Worm (Caenorhabditis elegans) whole organism, young adult: ENCODE results near the gene fbxa-88.

Experiments used
- B0035.1 ChIP-seq: sonication (generic microtip); optimal IDR thresholded peaks from 2 replicates; lab custom pipeline; 2016; ENCODE audit warnings: missing genetic modification characterization, mild to moderate bottlenecking, missing compliant biosample characterization, missing genotype, missing genetic modification reagents
- C06A6.2 ChIP-seq: fragments of 200-800 bp; sonication (Bioruptor generic); conservative IDR thresholded peaks from 2 replicates; pipeline ENCODE4 v1.3.6; 2022; ENCODE audit warnings: missing genetic modification characterization, missing compliant biosample characterization
- C17E4.6 ChIP-seq: fragments of 200-800 bp; sonication (Bioruptor generic); IDR thresholded peaks from 2 replicates; pipeline ENCODE4 v1.3.6; 2022; ENCODE audit warnings: missing genetic modification reagents, missing genetic modification characterization, missing compliant biosample characterization
- F22D6.2 ChIP-seq: sonication (generic microtip); optimal IDR thresholded peaks from 2 replicates; lab custom pipeline; 2016; ENCODE audit warnings: mild to moderate bottlenecking, missing genetic modification characterization, missing compliant biosample characterization
- F39B2.1 ChIP-seq: fragments of 200-800 bp; sonication (Bioruptor generic); IDR thresholded peaks from 2 replicates; pipeline ENCODE4 v1.3.6; 2022; ENCODE audit warnings: missing genetic modification reagents, missing genetic modification characterization, missing compliant biosample characterization
- F49E8.2 ChIP-seq: sonication (generic microtip); optimal IDR thresholded peaks from 3 replicates; lab custom pipeline; 2017; ENCODE audit warnings: missing genetic modification characterization, mild to moderate bottlenecking, missing compliant biosample characterization, antibody characterized with exemption, moderate library complexity; ENCODE audit not compliant: insufficient read depth
- F57A8.1 ChIP-seq: fragments of 200-800 bp; sonication (Bioruptor generic); optimal IDR thresholded peaks from 2 replicates; lab custom pipeline; 2018; ENCODE audit warnings: mild to moderate bottlenecking, missing genetic modification characterization, moderate library complexity, missing compliant biosample characterization
- F57C9.4 ChIP-seq: sonication (generic microtip); optimal IDR thresholded peaks from 2 replicates; lab custom pipeline; 2017; ENCODE audit warnings: mild to moderate bottlenecking, missing genetic modification characterization, missing compliant biosample characterization
- T26A5.8 ChIP-seq: sonication (generic microtip); optimal IDR thresholded peaks from 2 replicates; lab custom pipeline; 2016; ENCODE audit warnings: missing genetic modification characterization, missing compliant biosample characterization
- Y53G8AR.9 ChIP-seq: fragments of 200-800 bp; sonication (Bioruptor generic); conservative IDR thresholded peaks from 2 replicates; pipeline ENCODE4 v1.3.6; 2022; ENCODE audit warnings: missing genetic modification reagents, missing genetic modification characterization, missing compliant biosample characterization
- Y56A3A.18 ChIP-seq: fragments of 200-800 bp; sonication (Bioruptor generic); IDR thresholded peaks from 2 replicates; pipeline ENCODE4 v1.3.6; 2022; ENCODE audit warnings: missing genetic modification reagents, missing genetic modification characterization, missing compliant biosample characterization
- aptf-3 ChIP-seq: fragments of 200-800 bp; sonication (Bioruptor generic); IDR thresholded peaks from 2 replicates; pipeline ENCODE4 v1.3.6; 2022; ENCODE audit warnings: missing genetic modification characterization, missing compliant biosample characterization
- athp-1 ChIP-seq: sonication (generic microtip); optimal IDR thresholded peaks from 2 replicates; lab custom pipeline; 2017; ENCODE audit warnings: mild to moderate bottlenecking, missing genetic modification characterization, missing compliant biosample characterization
- bed-1 ChIP-seq: fragments of 200-800 bp; sonication (Bioruptor generic); IDR thresholded peaks from 2 replicates; pipeline ENCODE4 v1.3.6; 2022; ENCODE audit warnings: missing genetic modification reagents, missing genetic modification characterization, missing compliant biosample characterization
- dox-1 ChIP-seq: fragments of 200-800 bp; sonication (Bioruptor generic); IDR thresholded peaks from 2 replicates; pipeline ENCODE4 v1.3.6; 2022; ENCODE audit warnings: missing genetic modification reagents, missing genetic modification characterization, missing compliant biosample characterization
- dpff-1 ChIP-seq: sonication (generic microtip); optimal IDR thresholded peaks from 2 replicates; lab custom pipeline; 2017; ENCODE audit warnings: mild to moderate bottlenecking, missing genetic modification characterization, missing compliant biosample characterization
- ekl-4 ChIP-seq: fragments of 200-800 bp; sonication (Bioruptor generic); IDR thresholded peaks from 2 replicates; pipeline ENCODE4 v1.3.6; 2022; ENCODE audit warnings: missing genetic modification reagents, missing genetic modification characterization, missing compliant biosample characterization
- gei-17 ChIP-seq: fragments of 200-800 bp; sonication (Bioruptor generic); optimal IDR thresholded peaks from 2 replicates; lab custom pipeline; 2018; ENCODE audit warnings: mild to moderate bottlenecking, missing genetic modification characterization, missing compliant biosample characterization
- him-1 ChIP-seq: sonication (generic microtip); optimal IDR thresholded peaks from 2 replicates; lab custom pipeline; 2016; ENCODE audit warnings: missing genotype, missing genetic modification reagents, missing genetic modification characterization, missing compliant biosample characterization
- hlh-26 ChIP-seq: fragments of 200-800 bp; sonication (Bioruptor generic); conservative IDR thresholded peaks from 2 replicates; pipeline ENCODE4 v1.3.6; 2022; ENCODE audit warnings: missing genetic modification reagents, missing genetic modification characterization, missing compliant biosample characterization
- hmg-1.2 ChIP-seq: fragments of 200-800 bp; sonication (Bioruptor generic); IDR thresholded peaks from 2 replicates; pipeline ENCODE4 v1.3.6; 2022; ENCODE audit warnings: missing genetic modification reagents, missing genetic modification characterization, missing compliant biosample characterization
- lag-1 ChIP-seq: fragments of 200-800 bp; sonication (Bioruptor generic); IDR thresholded peaks from 2 replicates; pipeline ENCODE4 v1.3.6; 2022; ENCODE audit warnings: missing genetic modification reagents, missing genetic modification characterization, missing compliant biosample characterization
- let-526 ChIP-seq: fragments of 200-800 bp; sonication (Bioruptor generic); IDR thresholded peaks from 2 replicates; pipeline ENCODE4 v1.3.6; 2022; ENCODE audit warnings: missing genetic modification reagents, missing genetic modification characterization, missing compliant biosample characterization
- lin-35 ChIP-seq, 3 experiments: fragments of 150-350 bp in 2 of 3; sonication (generic microtip) in 1 of 3; optimal IDR thresholded peaks; 2 replicates each; lab custom pipeline; 2014 to 2018; ENCODE audit warnings: missing biosample characterization in 3 of 3, missing genetic modification characterization in 3 of 3, missing genetic modification reagents in 3 of 3
- lin-40 ChIP-seq: sonication (generic microtip); optimal IDR thresholded peaks from 2 replicates; lab custom pipeline; 2016; ENCODE audit warnings: missing genetic modification characterization, mild to moderate bottlenecking, missing compliant biosample characterization, missing genotype, missing genetic modification reagents
- lin-54 ChIP-seq: fragments of 200-800 bp; sonication (Bioruptor generic); optimal IDR thresholded peaks from 2 replicates; lab custom pipeline; 2018; ENCODE audit warnings: mild to moderate bottlenecking, missing genetic modification characterization, missing compliant biosample characterization
- madf-3 ChIP-seq: fragments of 200-800 bp; sonication (Bioruptor generic); IDR thresholded peaks from 2 replicates; pipeline ENCODE4 v1.3.6; 2022; ENCODE audit warnings: missing genetic modification reagents, missing genetic modification characterization, missing compliant biosample characterization
- madf-6 ChIP-seq: fragments of 200-800 bp; sonication (Bioruptor generic); IDR thresholded peaks from 2 replicates; pipeline ENCODE4 v1.3.6; 2022; ENCODE audit warnings: missing genetic modification reagents, missing genetic modification characterization, missing compliant biosample characterization
- mel-28 ChIP-seq: sonication (generic microtip); optimal IDR thresholded peaks from 2 replicates; lab custom pipeline; 2016; ENCODE audit warnings: borderline replicate concordance, mild to moderate bottlenecking, missing genetic modification characterization, missing compliant biosample characterization
- mes-4 ChIP-seq: sonication (generic microtip); optimal IDR thresholded peaks from 2 replicates; lab custom pipeline; 2016; ENCODE audit warnings: missing genotype, missing genetic modification characterization, missing compliant biosample characterization
- nfya-2 ChIP-seq: fragments of 200-800 bp; sonication (Bioruptor generic); IDR thresholded peaks from 2 replicates; pipeline ENCODE4 v1.3.6; 2022; ENCODE audit warnings: missing genetic modification reagents, missing genetic modification characterization, missing compliant biosample characterization
- nfyb-1 ChIP-seq: fragments of 200-800 bp; sonication (Bioruptor generic); IDR thresholded peaks from 2 replicates; pipeline ENCODE4 v1.3.6; 2022; ENCODE audit warnings: missing genetic modification reagents, missing genetic modification characterization, missing compliant biosample characterization
- rec-8 ChIP-seq, 2 experiments: sonication (generic microtip); optimal IDR thresholded peaks; 2 replicates each; lab custom pipeline; 2016; ENCODE audit warnings: mild to moderate bottlenecking in 2 of 2, missing genetic modification characterization in 2 of 2, missing genetic modification reagents in 2 of 2, missing genotype in 2 of 2, missing biosample characterization in 1 of 2, missing compliant biosample characterization in 1 of 2, moderate library complexity in 1 of 2
- rpc-1 ChIP-seq, 2 experiments: fragments of 150-350 bp in 1 of 2; sonication (generic microtip) in 1 of 2; optimal IDR thresholded peaks; 2 replicates each; lab custom pipeline; 2014 to 2018; ENCODE audit warnings: missing biosample characterization in 1 of 2, missing genetic modification characterization in 1 of 2, missing genetic modification reagents in 1 of 2, missing genotype in 1 of 2
- sea-2 ChIP-seq: fragments of 200-800 bp; sonication (Bioruptor generic); IDR thresholded peaks from 2 replicates; pipeline ENCODE4 v1.3.6; 2022; ENCODE audit warnings: missing genetic modification characterization, missing compliant biosample characterization
- somi-1 ChIP-seq: fragments of 200-800 bp; sonication (Bioruptor generic); optimal IDR thresholded peaks from 2 replicates; lab custom pipeline; 2018; ENCODE audit warnings: mild to moderate bottlenecking, missing genetic modification characterization, missing compliant biosample characterization
- sptf-2 ChIP-seq: fragments of 200-800 bp; sonication (Bioruptor generic); optimal IDR thresholded peaks from 2 replicates; lab custom pipeline; 2018; ENCODE audit warnings: mild to moderate bottlenecking, missing genetic modification characterization, missing compliant biosample characterization
- unc-62 ChIP-seq: fragments of 150-350 bp; optimal IDR thresholded peaks from 2 replicates; lab custom pipeline; 2014; ENCODE audit warnings: missing biosample characterization, missing genetic modification reagents, missing genetic modification characterization
- zfh-2 ChIP-seq: fragments of 200-800 bp; sonication (Bioruptor generic); conservative IDR thresholded peaks from 2 replicates; pipeline ENCODE4 v1.3.6; 2022; ENCODE audit warnings: missing genetic modification reagents, missing genetic modification characterization, missing compliant biosample characterization
- ztf-3 ChIP-seq: fragments of 200-800 bp; sonication (Bioruptor generic); optimal IDR thresholded peaks from 2 replicates; lab custom pipeline; 2018; ENCODE audit warnings: mild to moderate bottlenecking, missing genetic modification characterization, missing compliant biosample characterization
- ztf-6 ChIP-seq: fragments of 200-800 bp; sonication (Bioruptor generic); IDR thresholded peaks from 2 replicates; pipeline ENCODE4 v1.3.6; 2022; ENCODE audit warnings: missing genetic modification reagents, missing genetic modification characterization, missing compliant biosample characterization

fbxa-88 gene

ce11 chrV:16142371-16142770 lies 545 bp downstream of the fbxa-88 start, which contains the start of gene fbxa-18:
Gene fbxa-18 (plus strand): TSS chrV:16142671.
- TF ChIP-seq nfya-2 (GFP tag; lab: Robert Waterston, UW) (no peak), lin-54 (GFP tag; lab: Kevin White, UChicago) (no peak), F49E8.2 (no peak), Y53G8AR.9 (GFP tag; lab: Robert Waterston, UW) (no peak), nfyb-1 (GFP tag; lab: Robert Waterston, UW) (no peak), sea-2 (GFP tag; lab: Robert Waterston, UW) (no peak), lag-1 (GFP tag; lab: Robert Waterston, UW) (no peak), hmg-1.2 (GFP tag; lab: Robert Waterston, UW) (no peak), F39B2.1 (GFP tag; lab: Robert Waterston, UW) (no peak), ekl-4 (GFP tag; lab: Robert Waterston, UW) (no peak), sptf-2 (GFP tag; lab: Kevin White, UChicago) (no peak), lin-35 (GFP tag; optimal IDR thresholded peaks at IDR 0.05; lab: Kevin White, UChicago) (no peak), ztf-6 (GFP tag; lab: Robert Waterston, UW) (no peak), rec-8 (tag; optimal IDR thresholded peaks at IDR 0.05; lab: Kevin White, UChicago) (no peak), mel-28 (tag; lab: Kevin White, UChicago) (no peak)

- TF ChIP-seq him-1 (tag; lab: Kevin White, UChicago): no peak
- TF ChIP-seq dox-1 (GFP tag; lab: Robert Waterston, UW): no peak
- no peak for TF ChIP-seq lag-1 (GFP tag; lab: Robert Waterston, UW)
- no peak for TF ChIP-seq F57A8.1 (GFP tag; lab: Kevin White, UChicago)
- no peak for TF ChIP-seq T26A5.8
- no peak for TF ChIP-seq aptf-3 (GFP tag; lab: Robert Waterston, UW)
- no peak for TF ChIP-seq B0035.1 (tag; lab: Kevin White, UChicago)
- TF ChIP-seq mes-4: no peak
- TF ChIP-seq gei-17 (GFP tag; lab: Kevin White, UChicago): no peak
- no peak for TF ChIP-seq lin-40 (tag; lab: Kevin White, UChicago)
- no peak for TF ChIP-seq hlh-26 (GFP tag; lab: Robert Waterston, UW)
- TF ChIP-seq madf-3 (GFP tag; lab: Robert Waterston, UW): no peak
- no peak for TF ChIP-seq let-526 (GFP tag; lab: Robert Waterston, UW)
- no peak for TF ChIP-seq C17E4.6 (GFP tag; lab: Robert Waterston, UW)
- no peak for TF ChIP-seq somi-1 (GFP tag; lab: Kevin White, UChicago)
- TF ChIP-seq dpff-1 (tag; lab: Kevin White, UChicago): no peak
- TF ChIP-seq athp-1 (tag; lab: Kevin White, UChicago): no peak
- TF ChIP-seq rpc-1 (optimal IDR thresholded peaks at IDR 0.05; lab: Kevin White, UChicago): no peak
- no peak for TF ChIP-seq rpc-1 (tag; optimal IDR thresholded peaks at IDR 0.05; lab: Kevin White, UChicago)
- no peak for TF ChIP-seq zfh-2
These were observed 1.8 kb downstream of the fbxa-88 start, which contains the start of gene clc-32 for ce11 chrV:16141071-16141470. Gene clc-32 (minus strand): TSS chrV:16141171.

ce11 chrV:16139529-16139928 lies 3.4 kb downstream of the fbxa-88 start, which contains the start of gene clc-11:
Gene clc-11 (minus strand): TSS chrV:16139629.
- no peak for TF ChIP-seq Y56A3A.18
- TF ChIP-seq bed-1 (GFP tag; lab: Robert Waterston, UW): no peak
- TF ChIP-seq madf-6 (GFP tag; lab: Robert Waterston, UW): no peak
- no peak for TF ChIP-seq F57C9.4 (tag; lab: Kevin White, UChicago)
- TF ChIP-seq C06A6.2 (GFP tag; lab: Robert Waterston, UW): no peak
- no peak for TF ChIP-seq Y53G8AR.9 (GFP tag; lab: Robert Waterston, UW)
- TF ChIP-seq ztf-3 (GFP tag; lab: Kevin White, UChicago): no peak
- no peak for TF ChIP-seq nfya-2 (GFP tag; lab: Robert Waterston, UW)
- TF ChIP-seq F22D6.2 (tag; lab: Kevin White, UChicago): no peak
- no peak for TF ChIP-seq lin-54 (GFP tag; lab: Kevin White, UChicago)
- no peak for TF ChIP-seq unc-62 (GFP tag; lab: Kevin White, UChicago)
